Worm (Caenorhabditis elegans): Measurements from ENCODE around the gene math-14.

DNA sequence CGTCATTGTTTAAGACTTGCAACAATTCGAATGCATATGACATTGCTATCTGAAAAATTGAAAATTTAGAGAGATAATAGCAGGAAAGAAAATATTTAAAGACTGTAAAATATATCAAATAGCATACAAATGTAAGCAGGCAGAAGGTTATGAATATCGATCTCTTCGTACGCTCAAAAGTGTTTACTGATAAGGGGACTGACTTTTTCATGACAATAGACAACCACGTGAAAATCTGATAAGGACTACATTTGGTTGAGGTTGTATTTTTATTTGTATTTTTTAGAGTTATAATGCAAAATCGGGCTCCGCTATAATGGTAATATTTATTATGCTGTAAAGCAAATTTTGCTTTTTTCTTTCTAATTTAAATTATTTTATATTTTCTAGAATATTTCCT lies 26.3 kb upstream of the math-14 start, which contains the start of the genes C52E2.5 and C52E2.4:
- TF ChIP-seq snpc-4 (tag; optimal IDR thresholded peaks at IDR 0.05) (no peak), tag-97 (GFP tag; IDR thresholded peaks at IDR 0.05) (no peak), D1046.2 (GFP tag; IDR thresholded peaks at IDR 0.05) (no peak), lin-15B (tag; optimal IDR thresholded peaks at IDR 0.05) (no peak), nhr-28 (tag; optimal IDR thresholded peaks at IDR 0.05) (peak; percentile 82), lin-39 (tag; optimal IDR thresholded peaks at IDR 0.05) (no peak), jun-1 (tag; optimal IDR thresholded peaks at IDR 0.05) (no peak), egl-27 (tag; optimal IDR thresholded peaks at IDR 0.05) (no peak), nhr-111 (GFP tag; optimal IDR thresholded peaks at IDR 0.05) (no peak)

Measured in whole organism, L4 larva.